Worm (Caenorhabditis elegans) whole organism, late embryonic: ENCODE results near the gene rpl-38.

ENCODE experiments used
- ama-1 ChIP-seq: fragments of 150-350 bp; optimal IDR thresholded peaks from 2 replicates; lab custom pipeline; 2014
- elt-2 ChIP-seq: sonication (generic microtip); optimal IDR thresholded peaks from 2 replicates; lab custom pipeline; 2016; ENCODE audit warnings: missing genetic modification reagents, missing genetic modification characterization, missing compliant biosample characterization
- nhr-11 ChIP-seq: fragments of 150-350 bp; optimal IDR thresholded peaks from 2 replicates; lab custom pipeline; 2014; ENCODE audit warnings: missing biosample characterization, missing genetic modification characterization
- pqm-1 ChIP-seq: sonication (generic microtip); optimal IDR thresholded peaks from 2 replicates; lab custom pipeline; 2016; ENCODE audit warnings: missing genetic modification characterization, missing compliant biosample characterization
- rnt-1 ChIP-seq: sonication (generic microtip); optimal IDR thresholded peaks from 2 replicates; lab custom pipeline; 2016; ENCODE audit warnings: missing genetic modification characterization, missing compliant biosample characterization
- unc-3 ChIP-seq, 2 experiments: fragments of 200-800 bp in 1 of 2; sonication (Bioruptor generic) in 1 of 2; sonication (generic microtip) in 1 of 2; conservative IDR thresholded peaks in 1 of 2; optimal IDR thresholded peaks in 1 of 2; 2 replicates each; pipeline versions ENCODE4 v1.3.6 to Lab custom; 2016 to 2022; ENCODE audit warnings: missing compliant biosample characterization in 2 of 2, missing genetic modification characterization in 2 of 2, missing genetic modification reagents in 1 of 2

ce11 chrV:15536320-15536719, 24.4 kb downstream of the rpl-38 start, which contains the start of gene F21A3.4:
- TF ChIP-seq rnt-1 (no peak), pqm-1 (no peak), elt-2 (no peak), unc-3 (GFP tag; conservative IDR thresholded peaks at IDR 0.05; lab: Robert Waterston, UW) (no peak), unc-3 (tag; optimal IDR thresholded peaks at IDR 0.05; lab: Kevin White, UChicago) (no peak), nhr-11 (tag; lab: Kevin White, UChicago) (no peak), ama-1 (lab: Kevin White, UChicago) (no peak)
